Fruit fly (Drosophila melanogaster): ENCODE results near the gene Nmd3.

The Nmd3 gene

dm6 chrX:2162130-2162907 lies 22.1 kb downstream of the Nmd3 start, which contains the start of the genes Cyp4d1 and CG3630:
Gene Cyp4d1, minus strand, starts transcription at chrX:2162180.
Gene CG3630, plus strand, starts transcription at chrX:2162196.
- TF ChIP-seq CG10348 (GFP tag; IDR thresholded peaks at IDR 0.05) = no peak
- no peak for TF ChIP-seq CG8159 (tag; optimal IDR thresholded peaks at IDR 0.05)
- TF ChIP-seq rn (GFP tag; IDR thresholded peaks at IDR 0.05) = no peak
- TF ChIP-seq CG4496 (GFP tag; IDR thresholded peaks at IDR 0.05) = no peak
- no peak for TF ChIP-seq Pif1A (GFP tag; optimal IDR thresholded peaks at IDR 0.05)
- no peak for TF ChIP-seq EcR (GFP tag; optimal IDR thresholded peaks at IDR 0.05)
- TF ChIP-seq CG8301 (tag; optimal IDR thresholded peaks at IDR 0.05) = no peak

dm6 chrX:2161020-2161419 lies 23.4 kb downstream of the Nmd3 start:
- TF ChIP-seq CG34367 (tag; optimal IDR thresholded peaks at IDR 0.05) = no peak
- TF ChIP-seq CG32121 (GFP tag; IDR thresholded peaks at IDR 0.05) = no peak
- no peak for TF ChIP-seq Pif1A (GFP tag; optimal IDR thresholded peaks at IDR 0.05)
- TF ChIP-seq Ets98B (GFP tag; IDR thresholded peaks at IDR 0.05) = no peak
- TF ChIP-seq CG15710 (tag; optimal IDR thresholded peaks at IDR 0.05) = no peak
- TF ChIP-seq fd96Ca (GFP tag; IDR thresholded peaks at IDR 0.05) = no peak
- TF ChIP-seq Snoo (tag; optimal IDR thresholded peaks at IDR 0.05) = no peak
- TF ChIP-seq rn (GFP tag; IDR thresholded peaks at IDR 0.05) = no peak
- TF ChIP-seq CG8301 (tag; optimal IDR thresholded peaks at IDR 0.05) = no peak
- no peak for TF ChIP-seq CG10348 (GFP tag; IDR thresholded peaks at IDR 0.05)
- TF ChIP-seq gl (tag; optimal IDR thresholded peaks at IDR 0.05) = no peak
- TF ChIP-seq CG13204 (GFP tag; optimal IDR thresholded peaks at IDR 0.05) = no peak
- TF ChIP-seq CG4496 (GFP tag; IDR thresholded peaks at IDR 0.05) = no peak
- TF ChIP-seq CG14655 (GFP tag; optimal IDR thresholded peaks at IDR 0.05) = no peak
- no peak for TF ChIP-seq CG12605 (GFP tag; IDR thresholded peaks at IDR 0.05)
- TF ChIP-seq EcR (GFP tag; optimal IDR thresholded peaks at IDR 0.05) = no peak
- no peak for TF ChIP-seq Pif1B (GFP tag; optimal IDR thresholded peaks at IDR 0.05)
- TF ChIP-seq D1 (tag; optimal IDR thresholded peaks at IDR 0.05) = no peak
- no peak for TF ChIP-seq CG9948 (tag; optimal IDR thresholded peaks at IDR 0.05)
- no peak for TF ChIP-seq CG17806 (tag; optimal IDR thresholded peaks at IDR 0.05)

- TF ChIP-seq Ets98B (GFP tag; IDR thresholded peaks at IDR 0.05) = no peak
- no peak for TF ChIP-seq CG13204 (GFP tag; optimal IDR thresholded peaks at IDR 0.05)
- TF ChIP-seq CG8301 (tag; optimal IDR thresholded peaks at IDR 0.05) = no peak
- TF ChIP-seq Snoo (tag; optimal IDR thresholded peaks at IDR 0.05) = no peak
- no peak for TF ChIP-seq CG14655 (GFP tag; optimal IDR thresholded peaks at IDR 0.05)
- no peak for TF ChIP-seq CG17806 (tag; optimal IDR thresholded peaks at IDR 0.05)
- TF ChIP-seq CG8159 (tag; optimal IDR thresholded peaks at IDR 0.05) = no peak
- no peak for TF ChIP-seq Pif1B (GFP tag; optimal IDR thresholded peaks at IDR 0.05)
- TF ChIP-seq CG34367 (tag; optimal IDR thresholded peaks at IDR 0.05) = no peak
- no peak for TF ChIP-seq CG15710 (tag; optimal IDR thresholded peaks at IDR 0.05)
- TF ChIP-seq CG32121 (GFP tag; IDR thresholded peaks at IDR 0.05) = no peak
- TF ChIP-seq EcR (GFP tag; optimal IDR thresholded peaks at IDR 0.05) = no peak
- no peak for TF ChIP-seq gl (tag; optimal IDR thresholded peaks at IDR 0.05)
- TF ChIP-seq fd96Ca (GFP tag; IDR thresholded peaks at IDR 0.05) = no peak
Measured at dm6 chrX:2158668-2159163, 25.8 kb downstream of the Nmd3 start, which contains the start of gene wapl. Gene wapl, minus strand, starts transcription at chrX:2158983.

- TF ChIP-seq CG13204 (GFP tag; optimal IDR thresholded peaks at IDR 0.05) = no peak
- TF ChIP-seq CG8301 (tag; optimal IDR thresholded peaks at IDR 0.05) = no peak
- no peak for TF ChIP-seq Pif1A (GFP tag; optimal IDR thresholded peaks at IDR 0.05)
- no peak for TF ChIP-seq rn (GFP tag; IDR thresholded peaks at IDR 0.05)
- no peak for TF ChIP-seq D1 (tag; optimal IDR thresholded peaks at IDR 0.05)
- TF ChIP-seq CG12605 (GFP tag; IDR thresholded peaks at IDR 0.05) = no peak
- TF ChIP-seq CG9948 (tag; optimal IDR thresholded peaks at IDR 0.05) = no peak
- TF ChIP-seq CG15710 (tag; optimal IDR thresholded peaks at IDR 0.05) = no peak
- no peak for TF ChIP-seq EcR (GFP tag; optimal IDR thresholded peaks at IDR 0.05)
- no peak for TF ChIP-seq CG17806 (tag; optimal IDR thresholded peaks at IDR 0.05)
- TF ChIP-seq CG32121 (GFP tag; IDR thresholded peaks at IDR 0.05) = no peak
- TF ChIP-seq CG14655 (GFP tag; optimal IDR thresholded peaks at IDR 0.05) = no peak
- TF ChIP-seq CG4496 (GFP tag; IDR thresholded peaks at IDR 0.05) = no peak
- TF ChIP-seq CG8159 (tag; optimal IDR thresholded peaks at IDR 0.05) = no peak
- no peak for TF ChIP-seq gl (tag; optimal IDR thresholded peaks at IDR 0.05)
- TF ChIP-seq CG10348 (GFP tag; IDR thresholded peaks at IDR 0.05) = no peak
- no peak for TF ChIP-seq Pif1B (GFP tag; optimal IDR thresholded peaks at IDR 0.05)
- no peak for TF ChIP-seq fd96Ca (GFP tag; IDR thresholded peaks at IDR 0.05)
Measured at dm6 chrX:2157929-2158610, 26.4 kb downstream of the Nmd3 start.

- TF ChIP-seq CG32121 (GFP tag; IDR thresholded peaks at IDR 0.05) = peak; percentile 42; the same call in 1 of the 2 replicates
- peak; percentile 32; the same call in 1 of the 3 replicates for TF ChIP-seq fd96Ca (GFP tag; IDR thresholded peaks at IDR 0.05)
- peak; percentile 38; the same call in 1 of the 2 replicates for TF ChIP-seq Ets98B (GFP tag; IDR thresholded peaks at IDR 0.05)
- no peak for TF ChIP-seq Pif1B (GFP tag; optimal IDR thresholded peaks at IDR 0.05)
- no peak for TF ChIP-seq Snoo (tag; optimal IDR thresholded peaks at IDR 0.05)
- TF ChIP-seq CG13204 (GFP tag; optimal IDR thresholded peaks at IDR 0.05) = peak; percentile 39
- no peak for TF ChIP-seq gl (tag; optimal IDR thresholded peaks at IDR 0.05)
- TF ChIP-seq EcR (GFP tag; optimal IDR thresholded peaks at IDR 0.05) = peak; percentile 21
Measured at dm6 chrX:2155868-2156267, 28.6 kb downstream of the Nmd3 start.

All from whole organism, pupa.